Worm (Caenorhabditis elegans): ENCODE data around the gene F58H1.7.

DNA sequence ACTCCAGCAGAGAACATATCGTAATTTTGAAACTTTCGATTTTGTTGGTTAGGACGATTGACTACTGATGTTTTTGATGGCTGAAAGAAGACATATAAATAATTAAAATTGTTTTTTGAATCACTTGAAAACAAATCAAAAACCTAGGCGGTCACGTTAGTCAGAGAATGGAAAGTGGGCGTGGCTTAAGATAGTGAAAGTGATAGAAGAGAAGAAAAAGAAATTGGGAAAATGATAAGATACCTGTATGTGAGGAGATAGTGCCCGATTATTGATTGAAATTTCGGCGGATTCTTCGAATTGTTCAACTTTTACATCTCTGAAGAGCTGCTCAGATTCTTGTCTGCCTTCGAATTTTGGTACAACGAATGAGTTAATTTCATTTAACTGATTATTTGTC lies 47.1 kb upstream of the F58H1.7 start:
- peak; percentile 20 for TF ChIP-seq fos-1 (tag; optimal IDR thresholded peaks at IDR 0.05)
- TF ChIP-seq nhr-129 (tag; optimal IDR thresholded peaks at IDR 0.05), result no peak
- TF ChIP-seq F13H6.1 (tag; optimal IDR thresholded peaks at IDR 0.05), result no peak
- no peak for TF ChIP-seq unc-39 (tag; optimal IDR thresholded peaks at IDR 0.05)
- TF ChIP-seq nhr-12 (tag; optimal IDR thresholded peaks at IDR 0.05), result no peak
- no peak for TF ChIP-seq nhr-6 (tag; optimal IDR thresholded peaks at IDR 0.05)
- TF ChIP-seq nhr-11 (tag; optimal IDR thresholded peaks at IDR 0.05), result no peak
- no peak for TF ChIP-seq mbf-1 (tag; optimal IDR thresholded peaks at IDR 0.05)
- no peak for TF ChIP-seq unc-62 (GFP tag; optimal IDR thresholded peaks at IDR 0.05)
- no peak for TF ChIP-seq zag-1 (tag; optimal IDR thresholded peaks at IDR 0.05)
- no peak for TF ChIP-seq ZK546.5 (tag; optimal IDR thresholded peaks at IDR 0.05)
- no peak for TF ChIP-seq ceh-16 (tag; optimal IDR thresholded peaks at IDR 0.05)
